Fruit fly (Drosophila melanogaster) whole organism, embryonic: Measurements from ENCODE around the gene CG14931.

Experiments
- BEAF-32 ChIP-seq: fragments of 200-800 bp; sonication (Bioruptor generic); optimal IDR thresholded peaks from 3 replicates; lab custom pipeline; 2017; ENCODE audit warnings: missing biosample characterization, missing genetic modification characterization, mild to moderate bottlenecking, moderate library complexity, missing genetic modification reagents
- CG10543 ChIP-seq: fragments of 200-800 bp; sonication (Bioruptor generic); optimal IDR thresholded peaks from 3 replicates; lab custom pipeline; 2017; ENCODE audit warnings: missing biosample characterization, mild to moderate bottlenecking, missing genetic modification characterization, moderate library complexity
- CG12219 ChIP-seq: fragments of 200-800 bp; sonication (Bioruptor generic); optimal IDR thresholded peaks from 3 replicates; lab custom pipeline; 2018; ENCODE audit warnings: missing biosample characterization, mild to moderate bottlenecking, missing genetic modification characterization
- CG12299 ChIP-seq: fragments of 200-800 bp; sonication (Bioruptor generic); optimal IDR thresholded peaks from 2 replicates; lab custom pipeline; 2018; ENCODE audit warnings: missing biosample characterization, mild to moderate bottlenecking, missing genetic modification characterization
- CG16813 ChIP-seq: fragments of 200-800 bp; sonication (Bioruptor generic); IDR thresholded peaks from 3 replicates; pipeline ENCODE4 v1.3.6; 2022; ENCODE audit warnings: missing biosample characterization, missing genetic modification characterization; ENCODE audit not compliant: partially characterized antibody
- CG16863 ChIP-seq: fragments of 200-800 bp; sonication (Bioruptor generic); optimal IDR thresholded peaks from 3 replicates; lab custom pipeline; 2016; ENCODE audit warnings: missing biosample characterization, missing genetic modification characterization
- CG18619 ChIP-seq: fragments of 200-800 bp; sonication (Bioruptor generic); optimal IDR thresholded peaks from 3 replicates; lab custom pipeline; 2017; ENCODE audit warnings: missing biosample characterization, mild to moderate bottlenecking, missing genetic modification characterization
- CG2129 ChIP-seq: fragments of 200-800 bp; sonication (Bioruptor generic); IDR thresholded peaks from 2 replicates; pipeline ENCODE4 v1.3.6; 2022; ENCODE audit warnings: missing biosample characterization, missing genetic modification characterization; ENCODE audit not compliant: partially characterized antibody
- CG2199 ChIP-seq: fragments of 200-800 bp; sonication (Bioruptor generic); IDR thresholded peaks from 3 replicates; pipeline ENCODE4 v1.3.6; 2022; ENCODE audit warnings: missing biosample characterization, missing genetic modification characterization
- CG2889 ChIP-seq: fragments of 200-800 bp; sonication (Bioruptor generic); IDR thresholded peaks from 3 replicates; pipeline ENCODE4 v1.3.6; 2022; ENCODE audit warnings: missing biosample characterization, missing genetic modification characterization
- CG3838 ChIP-seq: fragments of 200-800 bp; sonication (Bioruptor generic); optimal IDR thresholded peaks from 3 replicates; lab custom pipeline; 2016; ENCODE audit warnings: missing biosample characterization, missing genetic modification characterization
- CG42726 ChIP-seq: fragments of 200-800 bp; sonication (Bioruptor generic); IDR thresholded peaks from 2 replicates; pipeline ENCODE4 v1.3.6; 2022; ENCODE audit warnings: missing biosample characterization, missing genetic modification characterization; ENCODE audit not compliant: partially characterized antibody
- CG4707 ChIP-seq: fragments of 200-800 bp; sonication (Bioruptor generic); optimal IDR thresholded peaks from 2 replicates; lab custom pipeline; 2018; ENCODE audit warnings: missing biosample characterization, mild to moderate bottlenecking, missing genetic modification characterization, moderate library complexity
- CG7372 ChIP-seq: fragments of 200-800 bp; sonication (Bioruptor generic); IDR thresholded peaks from 2 replicates; pipeline ENCODE4 v1.3.6; 2022; ENCODE audit warnings: missing biosample characterization, missing genetic modification characterization
- CG7786 ChIP-seq: fragments of 200-800 bp; sonication (Bioruptor generic); optimal IDR thresholded peaks from 2 replicates; lab custom pipeline; 2016; ENCODE audit warnings: missing biosample characterization, missing genetic modification characterization
- CG8924 ChIP-seq: fragments of 200-800 bp; optimal IDR thresholded peaks from 3 replicates; lab custom pipeline; 2019; ENCODE audit warnings: missing biosample characterization, mild to moderate bottlenecking, missing genetic modification characterization, moderate library complexity
- CG9215 ChIP-seq: fragments of 200-800 bp; sonication (Bioruptor generic); IDR thresholded peaks from 2 replicates; pipeline ENCODE4 v1.3.6; 2022; ENCODE audit warnings: missing biosample characterization, missing genetic modification characterization
- CG9797 ChIP-seq: fragments of 200-800 bp; sonication (Bioruptor generic); optimal IDR thresholded peaks from 3 replicates; lab custom pipeline; 2018; ENCODE audit warnings: missing biosample characterization, mild to moderate bottlenecking, missing genetic modification characterization
- Dfd ChIP-seq, 2 experiments: fragments of >200 bp; optimal IDR thresholded peaks; 2 replicates each; lab custom pipeline; 2017; ENCODE audit warnings: missing biosample characterization in 2 of 2, missing genetic modification characterization in 2 of 2
- Dll ChIP-seq: fragments of 200-800 bp; sonication (Bioruptor generic); IDR thresholded peaks from 4 replicates; pipeline ENCODE4 v1.3.6; 2022; ENCODE audit warnings: missing biosample characterization, missing genetic modification characterization; ENCODE audit not compliant: partially characterized antibody
- GATAe ChIP-seq: fragments of 200-800 bp; sonication (Bioruptor generic); conservative IDR thresholded peaks from 2 replicates; pipeline ENCODE4 v1.3.6; 2022; ENCODE audit warnings: missing biosample characterization, missing genetic modification characterization
- H15 ChIP-seq: fragments of 200-800 bp; sonication (Bioruptor generic); IDR thresholded peaks from 3 replicates; pipeline ENCODE4 v1.3.6; 2022; ENCODE audit warnings: missing biosample characterization, missing genetic modification characterization
- Med ChIP-seq: fragments of 200-800 bp; sonication (Bioruptor generic); peaks from one replicate; lab custom pipeline; 2016; ENCODE audit warnings: missing biosample characterization, missing genetic modification characterization, mild to moderate bottlenecking, inconsistent platforms, moderate library complexity
- Sry-δ ChIP-seq: fragments of 200-800 bp; sonication (Bioruptor generic); optimal IDR thresholded peaks from 2 replicates; lab custom pipeline; 2016; ENCODE audit warnings: missing biosample characterization, missing genetic modification characterization
- YL-1 ChIP-seq: fragments of 200-800 bp; sonication (Bioruptor generic); optimal IDR thresholded peaks from 3 replicates; lab custom pipeline; 2017; ENCODE audit warnings: missing biosample characterization, mild to moderate bottlenecking, missing genetic modification characterization
- ab ChIP-seq: fragments of 200-800 bp; sonication (Bioruptor generic); optimal IDR thresholded peaks from 2 replicates; lab custom pipeline; 2016; ENCODE audit warnings: missing biosample characterization, missing genetic modification characterization
- amos ChIP-seq: fragments of 200-800 bp; sonication (Bioruptor generic); IDR thresholded peaks from 2 replicates; pipeline ENCODE4 v1.3.6; 2022; ENCODE audit warnings: missing biosample characterization, missing genetic modification characterization; ENCODE audit not compliant: partially characterized antibody
- corto ChIP-seq: fragments of 200-800 bp; sonication (Bioruptor generic); optimal IDR thresholded peaks from 2 replicates; lab custom pipeline; 2016; ENCODE audit warnings: missing biosample characterization, mild to moderate bottlenecking, missing genetic modification characterization, moderate library complexity
- fd3F ChIP-seq: fragments of 200-800 bp; sonication (Bioruptor generic); optimal IDR thresholded peaks from 2 replicates; lab custom pipeline; 2018; ENCODE audit warnings: missing biosample characterization, mild to moderate bottlenecking, missing genetic modification characterization, moderate library complexity
- insv ChIP-seq, 2 experiments: fragments of 200-800 bp; sonication (Bioruptor generic); optimal IDR thresholded peaks; 3 replicates each; lab custom pipeline; 2016 to 2018; ENCODE audit warnings: missing biosample characterization in 2 of 2, missing genetic modification characterization in 2 of 2
- kah ChIP-seq: fragments of 200-800 bp; sonication (Bioruptor generic); optimal IDR thresholded peaks from 2 replicates; lab custom pipeline; 2018; ENCODE audit warnings: missing biosample characterization, mild to moderate bottlenecking, missing genetic modification characterization
- lilli ChIP-seq: fragments of 200-800 bp; sonication (Bioruptor generic); optimal IDR thresholded peaks from 3 replicates; lab custom pipeline; 2016; ENCODE audit warnings: missing biosample characterization, missing genetic modification characterization
- pros ChIP-seq: fragments of 200-800 bp; sonication (Bioruptor generic); optimal IDR thresholded peaks from 3 replicates; lab custom pipeline; 2019; ENCODE audit warnings: missing biosample characterization, mild to moderate bottlenecking, missing genetic modification characterization, moderate library complexity
- psq ChIP-seq: fragments of 200-800 bp; sonication (Bioruptor generic); optimal IDR thresholded peaks from 2 replicates; lab custom pipeline; 2017; ENCODE audit warnings: missing biosample characterization, missing genetic modification characterization
- stwl ChIP-seq: fragments of 200-800 bp; sonication (Bioruptor generic); optimal IDR thresholded peaks from 3 replicates; lab custom pipeline; 2018; ENCODE audit warnings: missing biosample characterization, mild to moderate bottlenecking, missing genetic modification characterization, moderate library complexity
- tup ChIP-seq: fragments of 200-800 bp; sonication (Bioruptor generic); optimal IDR thresholded peaks from 2 replicates; lab custom pipeline; 2016; ENCODE audit warnings: missing biosample characterization, mild to moderate bottlenecking, missing genetic modification characterization, moderate library complexity
- tx ChIP-seq: fragments of 200-800 bp; sonication (Bioruptor generic); optimal IDR thresholded peaks from 2 replicates; lab custom pipeline; 2016; ENCODE audit warnings: missing biosample characterization, missing genetic modification characterization
- z ChIP-seq: fragments of 200-800 bp; sonication (Bioruptor generic); IDR thresholded peaks from 3 replicates; pipeline ENCODE4 v1.3.6; 2022; ENCODE audit warnings: missing biosample characterization, missing genetic modification characterization
- zen ChIP-seq: fragments of 200-800 bp; sonication (Bioruptor generic); optimal IDR thresholded peaks from 3 replicates; lab custom pipeline; 2018; ENCODE audit warnings: missing biosample characterization, mild to moderate bottlenecking, missing genetic modification characterization, moderate library complexity

CG14931 gene

DNA sequence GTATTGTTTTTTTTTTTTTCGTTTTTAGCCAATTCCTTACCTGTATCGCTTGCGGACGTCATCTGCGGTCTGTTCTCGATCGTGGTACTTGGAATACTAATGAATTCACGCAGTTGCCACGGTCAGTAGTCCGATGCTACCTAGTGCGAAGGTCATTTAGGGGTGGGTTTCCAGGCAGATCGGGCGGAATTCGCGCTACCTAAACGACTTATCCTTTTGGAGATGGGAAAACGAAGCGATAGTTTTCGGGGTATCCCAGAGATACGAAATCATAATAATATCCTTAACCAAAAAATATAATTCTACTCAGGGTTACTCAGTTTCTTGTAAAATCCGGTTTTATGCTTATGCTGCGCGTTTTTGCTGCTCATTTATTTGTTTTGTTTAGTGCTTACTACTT, 5.9 kb downstream of the CG14931 start, which contains the start of gene CG14937:
Gene CG14937, minus strand, starts transcription at position 101 of the 400 bp plus-strand sequence.
- no peak for TF ChIP-seq GATAe
- no peak for TF ChIP-seq ab
- peak in 1 of 2 experiments; percentile 1 for TF ChIP-seq insv (GFP tag; optimal IDR thresholded peaks at IDR 0.05; lab: Kevin White, UChicago)
- no peak for TF ChIP-seq CG16863
- no peak for TF ChIP-seq CG8924 (tag; lab: Kevin White, UChicago)
- no peak for TF ChIP-seq CG7372 (GFP tag; lab: Robert Waterston, UW)
- TF ChIP-seq BEAF-32 (GFP tag; lab: Kevin White, UChicago) = peak; percentile 36
- no peak for TF ChIP-seq z (GFP tag; lab: Robert Waterston, UW)
- no peak for TF ChIP-seq CG4707
- TF ChIP-seq corto (GFP tag; lab: Kevin White, UChicago) = no peak
- peak; percentile 41; the same call in 1 of the 4 replicates for TF ChIP-seq Dll (GFP tag; lab: Robert Waterston, UW)
- peak; percentile 9 for TF ChIP-seq stwl
- no peak for TF ChIP-seq lilli
- TF ChIP-seq CG2889 (GFP tag; lab: Robert Waterston, UW) = no peak
- TF ChIP-seq fd3F = no peak
- no peak for TF ChIP-seq tup
- TF ChIP-seq CG2129 = peak; percentile 27; the same call in 1 of the 2 replicates
- TF ChIP-seq tx = no peak
- peak; percentile 76 for TF ChIP-seq zen (tag; lab: Kevin White, UChicago)
- TF ChIP-seq CG12219 (GFP tag; lab: Kevin White, UChicago) = no peak
- no peak for TF ChIP-seq CG7786
- TF ChIP-seq CG16813 (GFP tag; lab: Robert Waterston, UW) = peak; percentile 45; the same call in 1 of the 3 replicates
- peak; percentile 40; the same call in 1 of the 2 replicates for TF ChIP-seq amos (GFP tag; lab: Robert Waterston, UW)
- no peak for TF ChIP-seq CG2199
- TF ChIP-seq YL-1 (GFP tag; lab: Kevin White, UChicago) = no peak
- no peak for TF ChIP-seq CG9797 (GFP tag; lab: Kevin White, UChicago)
- TF ChIP-seq CG18619 = no peak
- no peak for TF ChIP-seq CG3838
- TF ChIP-seq pros (GFP tag; lab: Kevin White, UChicago) = peak; percentile 1
- TF ChIP-seq Sry-δ (GFP tag; lab: Kevin White, UChicago) = peak; percentile 42
- no peak for TF ChIP-seq CG12299 (tag; lab: Kevin White, UChicago)
- no peak for TF ChIP-seq CG10543 (GFP tag; lab: Kevin White, UChicago)
- TF ChIP-seq, all 482 proteins: peak for 10

dm6 chr2L:11797127-11797526, 9.0 kb downstream of the CG14931 start:
- TF ChIP-seq Dfd (GFP tag; optimal IDR thresholded peaks at IDR 0.05; lab: Kevin White, UChicago) = peak in 1 of 2 experiments; percentile 84
- peak; percentile 50 for TF ChIP-seq Med (GFP tag; lab: Kevin White, UChicago)
- TF ChIP-seq CG42726 (GFP tag; lab: Robert Waterston, UW) = 0 out of 2 replicates have a peak, but pooled peaks have one; percentile 16
- no peak for TF ChIP-seq CG9215 (GFP tag; lab: Robert Waterston, UW)
- no peak for TF ChIP-seq H15 (GFP tag; lab: Robert Waterston, UW)
- peak; percentile 14 for TF ChIP-seq kah (GFP tag; lab: Kevin White, UChicago)
- TF ChIP-seq psq (GFP tag; lab: Kevin White, UChicago) = no peak
- TF ChIP-seq, all 482 proteins: peak for 4
